Worm (Caenorhabditis elegans) whole organism, L1 larva: ENCODE measurements around the gene F46C5.4.

Experiments
- blmp-1 ChIP-seq: fragments of 150-350 bp; optimal IDR thresholded peaks from 2 replicates; lab custom pipeline; 2014; ENCODE audit warnings: missing biosample characterization, missing genetic modification characterization
- elt-2 ChIP-seq: sonication (generic microtip); optimal IDR thresholded peaks from 2 replicates; lab custom pipeline; 2016; ENCODE audit warnings: missing genetic modification characterization, mild to moderate bottlenecking, inconsistent platforms, missing compliant biosample characterization, missing genetic modification reagents
- fkh-4 ChIP-seq: sonication (generic microtip); optimal IDR thresholded peaks from 2 replicates; lab custom pipeline; 2016; ENCODE audit warnings: missing compliant biosample characterization, missing genetic modification characterization, borderline replicate concordance
- mab-9 ChIP-seq: fragments of 200-800 bp; sonication (Bioruptor generic); IDR thresholded peaks from 2 replicates; pipeline ENCODE4 v1.3.6; 2022; ENCODE audit warnings: missing genetic modification reagents, missing genetic modification characterization, missing compliant biosample characterization
- mdl-1 ChIP-seq, 2 experiments: fragments of 150-350 bp; optimal IDR thresholded peaks; 2 replicates each; lab custom pipeline; 2014 to 2017; ENCODE audit warnings: missing biosample characterization in 2 of 2, missing genetic modification characterization in 2 of 2, inconsistent platforms in 1 of 2
- pqm-1 ChIP-seq: sonication (generic microtip); optimal IDR thresholded peaks from 3 replicates; lab custom pipeline; 2017; ENCODE audit warnings: missing biosample characterization, missing genetic modification characterization

DNA sequence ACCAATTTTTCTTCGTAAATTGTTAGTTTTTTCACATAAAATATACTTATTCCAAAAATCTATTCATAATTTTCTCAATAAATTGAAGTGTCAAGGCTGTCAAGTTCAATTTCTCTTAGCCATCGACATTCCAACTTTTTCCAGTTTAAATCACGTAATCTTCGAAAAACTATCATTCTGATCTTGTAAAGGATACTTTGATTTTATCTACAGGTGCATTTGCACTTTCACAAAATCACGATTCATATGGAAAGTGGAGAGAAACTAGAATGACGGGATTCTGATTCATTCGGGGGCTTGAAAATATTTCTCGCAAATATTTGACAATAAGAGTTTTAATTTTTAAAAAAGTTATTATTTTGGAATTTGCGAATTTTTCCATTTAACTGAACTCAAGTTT, 17.4 kb downstream of the F46C5.4 start:
- no peak for TF ChIP-seq elt-2
- TF ChIP-seq pqm-1: no peak
- TF ChIP-seq fkh-4: no peak
- TF ChIP-seq mdl-1 (tag; optimal IDR thresholded peaks at IDR 0.05; lab: Kevin White, UChicago): no peak
- no peak for TF ChIP-seq blmp-1 (tag; lab: Kevin White, UChicago)
- TF ChIP-seq mab-9 (GFP tag; lab: Robert Waterston, UW): no peak
